Worm (Caenorhabditis elegans) whole organism, mixed stage, embryonic: ENCODE data around the gene ddi-1.

Experiments
- M03D4.4 ChIP-seq: sonication (generic microtip); optimal IDR thresholded peaks from 2 replicates; lab custom pipeline; 2017; ENCODE audit warnings: mild to moderate bottlenecking, missing genetic modification characterization, missing compliant biosample characterization
- bed-3 ChIP-seq: fragments of 200-800 bp; sonication (Bioruptor generic); optimal IDR thresholded peaks from 3 replicates; lab custom pipeline; 2018; ENCODE audit warnings: mild to moderate bottlenecking, missing genetic modification characterization, moderate library complexity, missing compliant biosample characterization
- blmp-1 ChIP-seq: fragments of 150-350 bp; optimal IDR thresholded peaks from 2 replicates; lab custom pipeline; 2014; ENCODE audit warnings: missing biosample characterization, missing genetic modification characterization
- ceh-39 ChIP-seq: fragments of 150-350 bp; optimal IDR thresholded peaks from 2 replicates; lab custom pipeline; 2014; ENCODE audit warnings: missing biosample characterization, missing genetic modification characterization
- ceh-43 ChIP-seq: fragments of 200-800 bp; sonication (Bioruptor generic); optimal IDR thresholded peaks from 2 replicates; lab custom pipeline; 2018; ENCODE audit warnings: mild to moderate bottlenecking, missing genetic modification characterization, moderate library complexity, missing compliant biosample characterization
- ceh-83 ChIP-seq: fragments of 200-800 bp; sonication (Bioruptor generic); optimal IDR thresholded peaks from 2 replicates; lab custom pipeline; 2018; ENCODE audit warnings: mild to moderate bottlenecking, missing genetic modification characterization, missing compliant biosample characterization
- ces-1 ChIP-seq: fragments of 150-350 bp; optimal IDR thresholded peaks from 2 replicates; lab custom pipeline; 2014; ENCODE audit warnings: missing biosample characterization, missing genetic modification reagents, missing genetic modification characterization
- cnd-1 ChIP-seq: fragments of 200-800 bp; sonication (Bioruptor generic); optimal IDR thresholded peaks from 2 replicates; lab custom pipeline; 2018; ENCODE audit warnings: mild to moderate bottlenecking, missing genetic modification characterization, missing compliant biosample characterization
- drap-1 ChIP-seq: fragments of 200-800 bp; sonication (Bioruptor generic); optimal IDR thresholded peaks from 3 replicates; lab custom pipeline; 2018; ENCODE audit warnings: mild to moderate bottlenecking, missing genetic modification characterization, missing compliant biosample characterization
- elt-1 ChIP-seq: sonication (generic microtip); optimal IDR thresholded peaks from 2 replicates; lab custom pipeline; 2017; ENCODE audit warnings: missing genetic modification characterization, mild to moderate bottlenecking, missing compliant biosample characterization, antibody characterized with exemption, moderate library complexity, borderline replicate concordance; ENCODE audit not compliant: insufficient read depth
- elt-3 ChIP-seq: fragments of 150-350 bp; optimal IDR thresholded peaks from 2 replicates; lab custom pipeline; 2014; ENCODE audit warnings: missing biosample characterization, missing genetic modification characterization
- flh-1 ChIP-seq: fragments of 200-800 bp; sonication (Bioruptor generic); optimal IDR thresholded peaks from 2 replicates; lab custom pipeline; 2018; ENCODE audit warnings: mild to moderate bottlenecking, missing genetic modification characterization, moderate library complexity, missing compliant biosample characterization
- ham-2 ChIP-seq: fragments of 200-800 bp; sonication (Bioruptor generic); optimal IDR thresholded peaks from 2 replicates; lab custom pipeline; 2018; ENCODE audit warnings: mild to moderate bottlenecking, missing genetic modification characterization, missing compliant biosample characterization
- hlh-1 ChIP-seq: fragments of 150-350 bp; optimal IDR thresholded peaks from 2 replicates; lab custom pipeline; 2014; ENCODE audit warnings: missing biosample characterization, missing genetic modification reagents, missing genetic modification characterization
- lin-13 ChIP-seq: fragments of 150-350 bp; optimal IDR thresholded peaks from 2 replicates; lab custom pipeline; 2014; ENCODE audit warnings: missing biosample characterization, missing genetic modification characterization
- lsy-2 ChIP-seq: fragments of 150-350 bp; optimal IDR thresholded peaks from 2 replicates; lab custom pipeline; 2014; ENCODE audit warnings: missing biosample characterization, missing genetic modification characterization
- mab-5 ChIP-seq: fragments of 150-350 bp; optimal IDR thresholded peaks from 2 replicates; lab custom pipeline; 2014; ENCODE audit warnings: missing biosample characterization, missing genetic modification characterization
- mep-1 ChIP-seq: fragments of 150-350 bp; optimal IDR thresholded peaks from 2 replicates; lab custom pipeline; 2017; ENCODE audit warnings: missing biosample characterization, missing genetic modification reagents, missing genetic modification characterization, inconsistent platforms
- mls-2 ChIP-seq: sonication (generic microtip); optimal IDR thresholded peaks from 2 replicates; lab custom pipeline; 2016; ENCODE audit warnings: mild to moderate bottlenecking, missing genetic modification characterization, moderate library complexity, missing compliant biosample characterization
- nhr-12 ChIP-seq: fragments of 150-350 bp; optimal IDR thresholded peaks from 2 replicates; lab custom pipeline; 2014; ENCODE audit warnings: missing biosample characterization, missing genetic modification characterization
- nhr-2 ChIP-seq: fragments of 150-350 bp; optimal IDR thresholded peaks from 2 replicates; lab custom pipeline; 2014; ENCODE audit warnings: missing biosample characterization, missing genetic modification characterization
- nhr-237 ChIP-seq: fragments of 150-350 bp; optimal IDR thresholded peaks from 2 replicates; lab custom pipeline; 2014; ENCODE audit warnings: missing biosample characterization, missing genetic modification characterization
- nhr-28 ChIP-seq: fragments of 150-350 bp; optimal IDR thresholded peaks from 2 replicates; lab custom pipeline; 2014; ENCODE audit warnings: missing biosample characterization, missing genetic modification characterization
- nhr-76 ChIP-seq: sonication (generic microtip); optimal IDR thresholded peaks from 2 replicates; lab custom pipeline; 2017; ENCODE audit warnings: missing biosample characterization, missing genetic modification characterization
- pha-4 ChIP-seq: fragments of 150-350 bp; optimal IDR thresholded peaks from 2 replicates; lab custom pipeline; 2018; ENCODE audit warnings: missing biosample characterization, missing genetic modification reagents, missing genetic modification characterization
- sem-2 ChIP-seq: fragments of 200-800 bp; sonication (Bioruptor generic); optimal IDR thresholded peaks from 2 replicates; lab custom pipeline; 2018; ENCODE audit warnings: mild to moderate bottlenecking, missing genetic modification characterization, missing compliant biosample characterization
- snpc-4 ChIP-seq: fragments of 150-350 bp; optimal IDR thresholded peaks from 2 replicates; lab custom pipeline; 2014; ENCODE audit warnings: missing biosample characterization, missing genetic modification characterization
- sptf-1 ChIP-seq: sonication (generic microtip); optimal IDR thresholded peaks from 2 replicates; lab custom pipeline; 2017; ENCODE audit warnings: mild to moderate bottlenecking, missing genetic modification characterization, moderate library complexity, missing compliant biosample characterization
- unc-120 ChIP-seq: sonication (generic microtip); optimal IDR thresholded peaks from 2 replicates; lab custom pipeline; 2017; ENCODE audit warnings: missing genetic modification characterization, missing compliant biosample characterization; ENCODE audit not compliant: poor library complexity, severe bottlenecking
- unc-39 ChIP-seq: fragments of 150-350 bp; optimal IDR thresholded peaks from 2 replicates; lab custom pipeline; 2014; ENCODE audit warnings: missing biosample characterization, missing genetic modification characterization
- unc-62 ChIP-seq: fragments of 150-350 bp; optimal IDR thresholded peaks from 2 replicates; lab custom pipeline; 2014; ENCODE audit warnings: missing biosample characterization, missing genetic modification reagents, missing genetic modification characterization
- zip-8 ChIP-seq: fragments of 150-350 bp; optimal IDR thresholded peaks from 2 replicates; lab custom pipeline; 2014; ENCODE audit warnings: missing biosample characterization, missing genetic modification characterization

ddi-1 gene

DNA sequence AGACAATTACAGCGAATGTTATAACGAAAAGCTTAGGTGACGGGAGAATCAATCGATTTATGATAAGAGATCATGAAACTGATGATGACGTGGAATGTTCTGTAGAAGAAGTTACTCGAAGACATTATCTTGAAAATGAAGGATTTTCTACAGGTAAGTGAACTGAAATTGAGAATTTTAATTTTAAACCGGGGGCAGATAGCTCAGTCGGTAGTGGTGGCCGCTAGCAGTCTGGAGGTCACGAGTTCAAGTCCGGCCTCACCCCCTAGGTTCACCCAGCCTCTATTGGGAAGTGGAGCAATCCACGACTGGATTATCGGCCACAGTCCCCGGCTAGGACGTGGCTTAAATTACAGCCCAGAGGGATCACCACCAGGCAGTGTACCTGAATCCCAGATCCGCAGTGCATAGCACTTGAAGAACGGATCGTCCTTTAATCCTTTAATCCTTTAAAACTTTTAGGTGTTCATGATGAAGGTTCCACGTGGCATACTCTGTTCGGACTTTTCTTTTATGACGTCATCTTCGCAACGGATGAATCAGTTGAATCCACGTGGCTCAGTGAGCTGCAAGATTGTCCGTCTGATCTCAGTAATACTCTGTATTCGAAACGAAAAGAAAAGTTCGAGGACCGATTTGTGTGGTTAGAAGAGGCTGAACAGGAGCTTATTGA is 28.8 kb downstream of the ddi-1 start:
- TF ChIP-seq zip-8 (tag; lab: Kevin White, UChicago), result peak; percentile 83

DNA sequence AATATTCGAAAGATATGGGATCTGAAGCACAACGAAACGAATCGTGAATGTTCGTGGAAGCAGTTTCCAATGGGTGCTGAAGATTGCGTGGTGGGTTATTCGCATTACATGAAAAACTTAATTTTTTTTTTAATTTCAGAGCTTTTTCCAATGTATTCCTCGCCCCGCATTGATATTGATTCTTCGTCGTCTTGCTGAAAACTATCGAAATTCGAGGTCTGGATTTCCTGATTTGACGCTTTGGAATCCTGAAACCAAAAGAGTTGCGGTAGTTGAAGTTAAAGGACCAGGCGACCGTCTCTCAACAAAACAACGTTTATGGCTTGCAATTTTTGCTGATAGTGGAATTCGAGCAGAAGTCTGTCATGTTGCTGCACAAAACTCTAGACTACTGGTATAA is 29.4 kb downstream of the ddi-1 start:
- TF ChIP-seq hlh-1, result no peak
- no peak for TF ChIP-seq ces-1 (GFP tag; lab: Kevin White, UChicago)
- TF ChIP-seq unc-120 (tag; lab: Kevin White, UChicago), result no peak
- no peak for TF ChIP-seq nhr-2 (tag; lab: Kevin White, UChicago)
- no peak for TF ChIP-seq drap-1 (GFP tag; lab: Kevin White, UChicago)
- no peak for TF ChIP-seq ceh-83
- TF ChIP-seq nhr-76 (tag; lab: Kevin White, UChicago), result no peak
- no peak for TF ChIP-seq nhr-28 (tag; lab: Kevin White, UChicago)
- no peak for TF ChIP-seq snpc-4 (tag; lab: Kevin White, UChicago)
- TF ChIP-seq mab-5 (tag; lab: Kevin White, UChicago), result no peak
- no peak for TF ChIP-seq ham-2
- TF ChIP-seq ceh-39 (tag; lab: Kevin White, UChicago), result no peak
- no peak for TF ChIP-seq ceh-43 (GFP tag; lab: Kevin White, UChicago)
- no peak for TF ChIP-seq zip-8 (tag; lab: Kevin White, UChicago)
- no peak for TF ChIP-seq elt-1 (tag; lab: Kevin White, UChicago)

DNA sequence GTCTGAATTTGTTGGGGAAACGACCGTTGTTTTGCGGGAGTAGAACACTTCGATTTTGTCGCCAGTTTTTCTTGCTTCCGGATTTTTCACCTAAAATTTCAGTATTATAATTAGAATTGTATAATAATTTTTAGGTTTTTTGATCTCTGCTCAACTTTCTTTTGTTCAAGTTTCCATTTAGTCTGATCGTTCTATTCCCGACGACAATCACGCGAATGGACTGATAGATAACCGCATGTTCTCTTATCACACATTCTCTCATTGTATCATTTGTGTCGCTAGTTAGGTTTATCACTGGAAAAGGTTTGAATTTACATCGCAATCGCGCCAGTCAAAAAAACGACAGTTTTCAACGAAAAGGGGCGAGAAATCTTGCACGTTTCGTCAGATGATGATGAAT is 32.2 kb downstream of the ddi-1 start:
- TF ChIP-seq unc-62 (GFP tag; lab: Kevin White, UChicago), result no peak
- TF ChIP-seq lin-13 (tag; lab: Kevin White, UChicago), result no peak

DNA sequence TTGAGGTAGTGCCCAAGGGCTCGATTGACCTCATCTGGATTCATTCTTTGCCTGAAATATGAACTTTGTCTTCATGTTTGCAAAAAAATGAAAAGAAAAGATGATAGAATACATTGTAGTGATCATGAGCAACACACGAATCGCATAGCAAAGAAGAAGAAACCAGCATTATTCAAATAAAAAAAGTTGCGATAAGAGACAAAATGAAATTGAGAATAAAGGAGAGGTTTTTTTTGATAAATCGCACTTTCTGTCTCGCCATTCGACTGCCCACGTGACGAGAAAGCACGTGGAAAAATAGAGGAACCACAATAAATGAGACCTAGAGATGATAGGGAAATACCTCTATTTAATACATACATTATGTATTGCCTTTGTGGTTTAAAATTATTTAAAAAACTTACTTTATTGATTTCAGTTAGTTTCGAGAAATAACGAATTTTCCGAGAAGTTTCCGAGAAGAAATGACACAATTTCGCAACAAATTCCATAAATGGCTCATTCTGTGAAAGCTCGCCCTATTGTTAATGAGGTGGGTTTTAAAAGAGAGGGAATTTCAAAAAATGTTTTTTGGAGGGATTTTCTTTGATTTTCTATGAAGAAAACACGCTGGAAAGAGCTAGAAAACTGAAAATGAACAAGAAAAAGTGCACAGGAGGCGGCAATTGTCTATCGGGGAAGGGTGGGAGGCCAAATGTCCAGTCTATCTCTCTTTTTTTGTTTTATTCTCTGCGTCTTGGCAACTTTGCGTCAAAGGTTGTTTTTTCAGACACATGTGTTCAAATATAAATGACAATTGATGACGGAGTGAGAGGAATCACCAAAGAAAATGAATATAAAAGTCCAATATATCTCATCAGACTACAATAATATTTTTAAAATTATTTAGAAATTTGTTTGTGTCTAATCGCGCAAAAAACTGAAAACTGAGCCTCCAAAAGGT is 33.0 kb downstream of the ddi-1 start, which contains the start of gene paqr-1:
Gene paqr-1, minus strand, starts transcription at position 51 of the 943 bp plus-strand sequence.
- no peak for TF ChIP-seq sptf-1
- no peak for TF ChIP-seq ceh-43 (GFP tag; lab: Kevin White, UChicago)
- peak; percentile 41 for TF ChIP-seq hlh-1
- no peak for TF ChIP-seq blmp-1 (tag; lab: Kevin White, UChicago)
- peak; percentile 56 for TF ChIP-seq ces-1 (GFP tag; lab: Kevin White, UChicago)
- no peak for TF ChIP-seq nhr-2 (tag; lab: Kevin White, UChicago)
- no peak for TF ChIP-seq mep-1 (tag; lab: Kevin White, UChicago)
- TF ChIP-seq bed-3 (GFP tag; lab: Kevin White, UChicago), result no peak
- TF ChIP-seq cnd-1 (tag; lab: Kevin White, UChicago), result no peak
- TF ChIP-seq ham-2, result no peak
- TF ChIP-seq nhr-237 (tag; lab: Kevin White, UChicago), result no peak
- TF ChIP-seq M03D4.4 (tag; lab: Kevin White, UChicago), result no peak
- no peak for TF ChIP-seq ceh-83
- no peak for TF ChIP-seq sem-2 (GFP tag; lab: Kevin White, UChicago)
- TF ChIP-seq elt-3 (tag; lab: Kevin White, UChicago), result no peak
- TF ChIP-seq mab-5 (tag; lab: Kevin White, UChicago), result no peak

DNA sequence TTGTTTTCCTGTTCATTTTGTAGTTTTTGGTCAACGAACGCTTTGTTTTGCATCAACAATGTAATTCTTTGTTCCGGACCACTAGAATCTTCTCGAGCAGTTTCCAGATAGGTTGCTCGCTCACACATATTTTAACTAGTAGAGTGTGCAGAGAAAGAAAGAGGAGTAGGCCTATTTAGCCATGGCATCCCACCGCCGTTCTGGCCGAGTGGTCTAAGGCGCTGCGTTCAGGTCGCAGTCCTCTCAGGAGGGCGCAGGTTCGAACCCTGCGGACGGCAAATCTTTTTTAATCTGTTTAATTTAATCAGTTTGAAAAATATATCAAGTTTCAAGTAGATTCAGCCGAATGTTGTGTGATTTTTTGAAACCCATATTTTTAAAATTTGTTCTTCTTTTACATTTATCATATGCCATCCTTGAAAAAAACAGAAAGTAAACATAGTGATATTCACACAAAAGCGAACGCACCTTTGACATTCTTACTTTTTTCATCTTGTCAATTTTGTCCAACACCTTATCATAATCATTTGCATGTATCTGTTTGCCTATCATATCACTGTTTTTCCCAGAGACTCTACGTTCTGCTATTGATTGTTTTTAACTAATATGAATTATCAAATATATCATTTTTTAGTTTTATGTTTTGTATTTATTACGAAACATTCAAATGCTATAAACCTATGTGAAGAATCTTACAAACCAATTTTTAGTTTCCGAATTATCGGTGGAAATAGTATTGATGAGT is 34.1 kb downstream of the ddi-1 start, which contains the start of gene try-3:
Gene try-3, plus strand, starts transcription at position 532 of the 745 bp plus-strand sequence.
- no peak for TF ChIP-seq ham-2
- TF ChIP-seq M03D4.4 (tag; lab: Kevin White, UChicago), result peak; percentile 75
- TF ChIP-seq ceh-83, result peak; percentile 86
- peak; percentile 87 for TF ChIP-seq unc-120 (tag; lab: Kevin White, UChicago)
- TF ChIP-seq nhr-76 (tag; lab: Kevin White, UChicago), result no peak
- TF ChIP-seq snpc-4 (tag; lab: Kevin White, UChicago), result no peak
- TF ChIP-seq nhr-2 (tag; lab: Kevin White, UChicago), result no peak
- no peak for TF ChIP-seq zip-8 (tag; lab: Kevin White, UChicago)
- peak; percentile 78 for TF ChIP-seq mls-2 (tag; lab: Kevin White, UChicago)
- TF ChIP-seq sem-2 (GFP tag; lab: Kevin White, UChicago), result peak; percentile 74
- TF ChIP-seq sptf-1, result peak; percentile 83
- TF ChIP-seq elt-1 (tag; lab: Kevin White, UChicago), result no peak
- TF ChIP-seq ceh-39 (tag; lab: Kevin White, UChicago), result no peak
- TF ChIP-seq pha-4 (tag; lab: Kevin White, UChicago), result no peak
- no peak for TF ChIP-seq mab-5 (tag; lab: Kevin White, UChicago)
- TF ChIP-seq nhr-12 (tag; lab: Kevin White, UChicago), result no peak
- TF ChIP-seq hlh-1, result no peak
- peak; percentile 49 for TF ChIP-seq flh-1 (GFP tag; lab: Kevin White, UChicago)
- no peak for TF ChIP-seq elt-3 (tag; lab: Kevin White, UChicago)
- peak; percentile 1 for TF ChIP-seq mep-1 (tag; lab: Kevin White, UChicago)
- no peak for TF ChIP-seq unc-39 (tag; lab: Kevin White, UChicago)
- TF ChIP-seq nhr-237 (tag; lab: Kevin White, UChicago), result no peak
- TF ChIP-seq blmp-1 (tag; lab: Kevin White, UChicago), result no peak
- no peak for TF ChIP-seq unc-62 (GFP tag; lab: Kevin White, UChicago)
- peak; percentile 81 for TF ChIP-seq cnd-1 (tag; lab: Kevin White, UChicago)
- TF ChIP-seq nhr-28 (tag; lab: Kevin White, UChicago), result no peak
- TF ChIP-seq lsy-2 (tag; lab: Kevin White, UChicago), result peak; percentile 11
- TF ChIP-seq bed-3 (GFP tag; lab: Kevin White, UChicago), result peak; percentile 47
- TF ChIP-seq drap-1 (GFP tag; lab: Kevin White, UChicago), result peak; percentile 77
- peak; percentile 27 for TF ChIP-seq ces-1 (GFP tag; lab: Kevin White, UChicago)
